Worm (Caenorhabditis elegans) whole organism, L4 larva: ENCODE measurements around the gene str-35.

ENCODE experiments used
- F10B5.3 ChIP-seq: sonication (generic microtip); optimal IDR thresholded peaks from 2 replicates; lab custom pipeline; 2016; ENCODE audit warnings: mild to moderate bottlenecking, missing genetic modification characterization, missing compliant biosample characterization
- daf-8 ChIP-seq: fragments of 200-800 bp; sonication (Bioruptor generic); IDR thresholded peaks from 2 replicates; pipeline ENCODE4 v1.3.6; 2022; ENCODE audit warnings: missing genetic modification characterization, missing compliant biosample characterization
- hlh-30 ChIP-seq: sonication (generic microtip); optimal IDR thresholded peaks from 2 replicates; lab custom pipeline; 2017; ENCODE audit warnings: antibody characterized with exemption, mild to moderate bottlenecking, missing genetic modification characterization, missing compliant biosample characterization; ENCODE audit not compliant: insufficient read depth
- mxl-2 ChIP-seq: fragments of 200-800 bp; sonication (Bioruptor generic); conservative IDR thresholded peaks from 2 replicates; pipeline ENCODE4 v1.3.6; 2022; ENCODE audit warnings: missing genetic modification reagents, missing genetic modification characterization, missing compliant biosample characterization
- nhr-102 ChIP-seq: sonication (generic microtip); optimal IDR thresholded peaks from 2 replicates; lab custom pipeline; 2016; ENCODE audit warnings: mild to moderate bottlenecking, missing genetic modification characterization, moderate library complexity, missing compliant biosample characterization
- nhr-237 ChIP-seq: sonication (generic microtip); optimal IDR thresholded peaks from 2 replicates; lab custom pipeline; 2017; ENCODE audit warnings: missing biosample characterization, missing genetic modification characterization
- nhr-48 ChIP-seq: sonication (generic microtip); optimal IDR thresholded peaks from 2 replicates; lab custom pipeline; 2016; ENCODE audit warnings: mild to moderate bottlenecking, missing genetic modification characterization, missing compliant biosample characterization
- unc-62 ChIP-seq, 3 experiments: fragments of 150-350 bp in 1 of 3; sonication (generic microtip); optimal IDR thresholded peaks in 2 of 3; peaks in 1 of 3; 1 replicate in 1 of 3; 2 replicates in 2 of 3; lab custom pipeline; 2014 to 2017; ENCODE audit warnings: missing biosample characterization in 3 of 3, missing genetic modification characterization in 3 of 3, missing genetic modification reagents in 3 of 3, missing genotype in 1 of 3

str-35 gene

DNA sequence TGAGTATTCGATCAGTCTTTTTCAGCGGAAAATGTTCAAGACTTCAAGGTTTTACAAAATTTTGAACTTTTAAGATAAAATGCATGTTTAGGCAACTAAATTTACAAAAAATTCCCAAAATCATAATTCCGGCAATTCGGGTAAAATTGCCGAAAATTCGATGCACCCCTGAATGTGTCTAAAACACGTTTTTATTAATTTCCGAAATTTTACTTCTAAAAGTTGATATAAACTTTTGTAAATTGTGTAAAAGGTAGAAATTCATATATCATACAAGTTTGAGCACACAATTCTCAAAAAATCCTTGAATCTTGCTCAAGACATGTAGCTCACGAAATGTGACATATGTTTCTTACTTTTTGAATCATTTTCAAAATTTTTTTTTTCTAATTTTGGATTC is 50.5 kb downstream of the str-35 start:
- peak in 1 of 2 experiments; percentile 22 for TF ChIP-seq unc-62 (GFP tag; optimal IDR thresholded peaks at IDR 0.05 in 1 of 2; lab: Kevin White, UChicago)
- no peak for TF ChIP-seq unc-62 (tag; optimal IDR thresholded peaks at IDR 0.05; lab: Kevin White, UChicago)
- TF ChIP-seq mxl-2: no peak

DNA sequence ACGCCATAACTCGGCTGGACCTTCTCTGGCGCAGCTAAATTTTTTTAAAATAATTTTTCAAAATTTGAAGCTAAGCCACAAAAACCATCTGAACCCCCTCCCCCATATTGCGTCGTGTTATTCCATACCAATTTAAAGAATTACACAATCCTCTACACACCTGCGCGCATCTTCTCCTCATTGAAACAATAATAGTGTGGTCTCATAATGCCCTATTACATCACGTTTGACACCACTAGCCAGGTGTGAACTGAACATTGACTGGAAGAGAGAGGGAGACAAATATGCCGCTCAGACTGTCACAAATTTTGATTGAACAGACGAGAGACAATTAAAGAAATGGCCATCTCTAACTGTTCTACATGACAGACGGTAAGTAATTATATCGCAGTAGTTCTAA is 50.9 kb downstream of the str-35 start:
- TF ChIP-seq hlh-30 (tag; lab: Kevin White, UChicago) (no peak), nhr-48 (tag; lab: Kevin White, UChicago) (no peak), daf-8 (GFP tag; lab: Robert Waterston, UW) (no peak), nhr-102 (tag; lab: Kevin White, UChicago) (no peak), F10B5.3 (tag; lab: Kevin White, UChicago) (no peak), nhr-237 (no peak)
